Fruit fly (Drosophila melanogaster) whole organism, embryonic: ENCODE results near the gene wg.

ENCODE experiments used
- Ada2b ChIP-seq: fragments of 200-800 bp; sonication (Bioruptor generic); IDR thresholded peaks from 2 replicates; pipeline ENCODE4 v1.3.6; 2022; ENCODE audit warnings: missing biosample characterization, missing genetic modification characterization
- Adf1 ChIP-seq: fragments of 200-800 bp; sonication (Bioruptor generic); IDR thresholded peaks from 2 replicates; pipeline ENCODE4 v1.3.6; 2022; ENCODE audit warnings: missing biosample characterization, missing genetic modification characterization
- Asciz ChIP-seq: fragments of 200-800 bp; sonication (Bioruptor generic); optimal IDR thresholded peaks from 2 replicates; lab custom pipeline; 2017; ENCODE audit warnings: missing biosample characterization, mild to moderate bottlenecking, missing genetic modification characterization, missing genetic modification reagents
- CG10147 ChIP-seq: fragments of 200-800 bp; sonication (Bioruptor generic); optimal IDR thresholded peaks from 2 replicates; lab custom pipeline; 2019; ENCODE audit warnings: missing biosample characterization, mild to moderate bottlenecking, missing genetic modification characterization, moderate library complexity
- CG10462 ChIP-seq: fragments of 200-800 bp; sonication (Bioruptor generic); optimal IDR thresholded peaks from 2 replicates; lab custom pipeline; 2016; ENCODE audit warnings: missing biosample characterization, missing genetic modification characterization
- CG10979 ChIP-seq: fragments of 200-800 bp; sonication (Bioruptor generic); optimal IDR thresholded peaks from 2 replicates; lab custom pipeline; 2018; ENCODE audit warnings: missing biosample characterization, mild to moderate bottlenecking, missing genetic modification characterization, moderate library complexity
- CG11398 ChIP-seq: fragments of 200-800 bp; sonication (Bioruptor generic); optimal IDR thresholded peaks from 2 replicates; lab custom pipeline; 2016; ENCODE audit warnings: missing biosample characterization, missing genetic modification characterization
- CG12236 ChIP-seq: fragments of 200-800 bp; sonication (Bioruptor generic); optimal IDR thresholded peaks from 2 replicates; lab custom pipeline; 2016; ENCODE audit warnings: missing biosample characterization, missing genetic modification characterization
- CG14710 ChIP-seq: fragments of 200-800 bp; sonication (Bioruptor generic); optimal IDR thresholded peaks from 3 replicates; lab custom pipeline; 2019; ENCODE audit warnings: missing biosample characterization, mild to moderate bottlenecking, missing genetic modification characterization, moderate library complexity
- CG15601 ChIP-seq: fragments of 200-800 bp; sonication (Bioruptor generic); optimal IDR thresholded peaks from 3 replicates; lab custom pipeline; 2019; ENCODE audit warnings: missing biosample characterization, mild to moderate bottlenecking, missing genetic modification characterization, moderate library complexity
- CG17186 ChIP-seq: fragments of 200-800 bp; sonication (Bioruptor generic); optimal IDR thresholded peaks from 3 replicates; lab custom pipeline; 2017; ENCODE audit warnings: missing biosample characterization, missing genetic modification reagents, missing genetic modification characterization
- CG17359 ChIP-seq: fragments of 200-800 bp; sonication (Bioruptor generic); optimal IDR thresholded peaks from 3 replicates; lab custom pipeline; 2018; ENCODE audit warnings: missing biosample characterization, mild to moderate bottlenecking, missing genetic modification characterization, moderate library complexity
- CG2202 ChIP-seq: fragments of 200-800 bp; sonication (Bioruptor generic); optimal IDR thresholded peaks from 2 replicates; lab custom pipeline; 2018; ENCODE audit warnings: missing biosample characterization, mild to moderate bottlenecking, missing genetic modification characterization
- CG2712 ChIP-seq: fragments of 200-800 bp; optimal IDR thresholded peaks from 3 replicates; lab custom pipeline; 2019; ENCODE audit warnings: missing biosample characterization, mild to moderate bottlenecking, missing genetic modification characterization, moderate library complexity
- CG4282 ChIP-seq: fragments of 200-800 bp; sonication (Bioruptor generic); optimal IDR thresholded peaks from 2 replicates; lab custom pipeline; 2016; ENCODE audit warnings: missing biosample characterization, missing genetic modification characterization
- CG4424 ChIP-seq: fragments of 200-800 bp; sonication (Bioruptor generic); optimal IDR thresholded peaks from 3 replicates; lab custom pipeline; 2016; ENCODE audit warnings: missing biosample characterization, missing genetic modification characterization
- CG4707 ChIP-seq: fragments of 200-800 bp; sonication (Bioruptor generic); optimal IDR thresholded peaks from 2 replicates; lab custom pipeline; 2018; ENCODE audit warnings: missing biosample characterization, mild to moderate bottlenecking, missing genetic modification characterization, moderate library complexity
- CG5180 ChIP-seq: fragments of 200-800 bp; sonication (Bioruptor generic); optimal IDR thresholded peaks from 3 replicates; lab custom pipeline; 2017; ENCODE audit warnings: missing biosample characterization, missing genetic modification characterization, mild to moderate bottlenecking, moderate library complexity, missing genetic modification reagents
- CG8478 ChIP-seq: fragments of >200 bp; optimal IDR thresholded peaks from 2 replicates; lab custom pipeline; 2018
- CG8765 ChIP-seq: fragments of 200-800 bp; sonication (Bioruptor generic); IDR thresholded peaks from 2 replicates; pipeline ENCODE4 v1.3.6; 2022; ENCODE audit warnings: missing biosample characterization, missing genetic modification characterization
- CG9727 ChIP-seq: fragments of 200-800 bp; sonication (Bioruptor generic); optimal IDR thresholded peaks from 3 replicates; lab custom pipeline; 2017; ENCODE audit warnings: missing biosample characterization, mild to moderate bottlenecking, missing genetic modification characterization
- CHES-1-like ChIP-seq: fragments of 200-800 bp; sonication (Bioruptor generic); optimal IDR thresholded peaks from 2 replicates; lab custom pipeline; 2016; ENCODE audit warnings: missing biosample characterization, missing genetic modification characterization
- Chrac-16 ChIP-seq: fragments of 200-800 bp; sonication (Bioruptor generic); optimal IDR thresholded peaks from 3 replicates; lab custom pipeline; 2016; ENCODE audit warnings: missing biosample characterization, missing genetic modification characterization
- Dip2 ChIP-seq: fragments of 200-800 bp; sonication (Bioruptor generic); IDR thresholded peaks from 2 replicates; pipeline ENCODE4 v1.3.6; 2022; ENCODE audit warnings: missing biosample characterization, missing genetic modification characterization
- Dip3 ChIP-seq: fragments of 200-800 bp; sonication (Bioruptor generic); optimal IDR thresholded peaks from 3 replicates; lab custom pipeline; 2016; ENCODE audit warnings: missing biosample characterization, missing genetic modification characterization
- Fer1 ChIP-seq: fragments of 200-800 bp; sonication (Bioruptor generic); optimal IDR thresholded peaks from 2 replicates; lab custom pipeline; 2017; ENCODE audit warnings: missing biosample characterization, mild to moderate bottlenecking, missing genetic modification characterization
- HLH3B ChIP-seq: fragments of 200-800 bp; sonication (Bioruptor generic); IDR thresholded peaks from 2 replicates; pipeline ENCODE4 v1.3.6; 2022; ENCODE audit warnings: missing biosample characterization, missing genetic modification characterization
- HLH4C ChIP-seq: fragments of 200-800 bp; sonication (Bioruptor generic); IDR thresholded peaks from 3 replicates; pipeline ENCODE4 v1.3.6; 2022; ENCODE audit warnings: missing biosample characterization, missing genetic modification characterization; ENCODE audit not compliant: partially characterized antibody
- Max ChIP-seq: fragments of 200-800 bp; sonication (Bioruptor generic); optimal IDR thresholded peaks from 2 replicates; lab custom pipeline; 2016; ENCODE audit warnings: missing biosample characterization, mild to moderate bottlenecking, missing genetic modification characterization
- Optix ChIP-seq: fragments of 200-800 bp; sonication (Bioruptor generic); IDR thresholded peaks from 3 replicates; pipeline ENCODE4 v1.3.6; 2022; ENCODE audit warnings: missing biosample characterization, missing genetic modification characterization
- Sox102F ChIP-seq: fragments of 200-800 bp; sonication (Bioruptor generic); optimal IDR thresholded peaks from 2 replicates; lab custom pipeline; 2018; ENCODE audit warnings: missing biosample characterization, mild to moderate bottlenecking, missing genetic modification characterization, moderate library complexity
- Xrp1 ChIP-seq: fragments of 200-800 bp; sonication (Bioruptor generic); IDR thresholded peaks from 2 replicates; pipeline ENCODE4 v1.3.6; 2022; ENCODE audit warnings: missing biosample characterization, missing genetic modification characterization
- ab ChIP-seq: fragments of 200-800 bp; sonication (Bioruptor generic); optimal IDR thresholded peaks from 2 replicates; lab custom pipeline; 2016; ENCODE audit warnings: missing biosample characterization, missing genetic modification characterization
- cad ChIP-seq: fragments of >200 bp; optimal IDR thresholded peaks from 2 replicates; lab custom pipeline; 2017; ENCODE audit warnings: missing biosample characterization, missing genetic modification characterization
- cas ChIP-seq: fragments of 200-800 bp; sonication (Bioruptor generic); IDR thresholded peaks from 2 replicates; pipeline ENCODE4 v1.3.6; 2022; ENCODE audit warnings: missing biosample characterization, missing genetic modification characterization
- chif ChIP-seq, 2 experiments: fragments of 200-800 bp; sonication (Bioruptor generic); optimal IDR thresholded peaks; 3 replicates each; lab custom pipeline; 2016; ENCODE audit warnings: missing biosample characterization in 2 of 2, missing genetic modification characterization in 2 of 2
- dm ChIP-seq: fragments of 200-800 bp; sonication (Bioruptor generic); optimal IDR thresholded peaks from 3 replicates; lab custom pipeline; 2016; ENCODE audit warnings: missing biosample characterization, missing genetic modification characterization
- fd102C ChIP-seq: fragments of 200-800 bp; sonication (Bioruptor generic); optimal IDR thresholded peaks from 2 replicates; lab custom pipeline; 2018; ENCODE audit warnings: missing biosample characterization, mild to moderate bottlenecking, missing genetic modification characterization, moderate library complexity
- fd96Cb ChIP-seq: fragments of 200-800 bp; sonication (Bioruptor generic); optimal IDR thresholded peaks from 2 replicates; lab custom pipeline; 2018; ENCODE audit warnings: missing biosample characterization, mild to moderate bottlenecking, missing genetic modification characterization, moderate library complexity
- fu2 ChIP-seq: fragments of 200-800 bp; sonication (Bioruptor generic); optimal IDR thresholded peaks from 2 replicates; lab custom pipeline; 2016; ENCODE audit warnings: missing biosample characterization, missing genetic modification characterization
- kni ChIP-seq: fragments of 200-800 bp; sonication (Bioruptor generic); optimal IDR thresholded peaks from 3 replicates; lab custom pipeline; 2017; ENCODE audit warnings: mild to moderate bottlenecking, missing biosample characterization, missing genetic modification reagents, missing genetic modification characterization
- knrl ChIP-seq: fragments of 200-800 bp; sonication (Bioruptor generic); IDR thresholded peaks from 3 replicates; pipeline ENCODE4 v1.3.6; 2022; ENCODE audit warnings: missing biosample characterization, missing genetic modification characterization; ENCODE audit not compliant: partially characterized antibody
- repo ChIP-seq: fragments of 200-800 bp; sonication (Bioruptor generic); optimal IDR thresholded peaks from 2 replicates; lab custom pipeline; 2016; ENCODE audit warnings: missing biosample characterization, missing genetic modification characterization
- row ChIP-seq: fragments of 200-800 bp; sonication (Bioruptor generic); IDR thresholded peaks from 3 replicates; pipeline ENCODE4 v1.3.6; 2022; ENCODE audit warnings: missing biosample characterization, missing genetic modification characterization
- salm ChIP-seq: fragments of 200-800 bp; sonication (Bioruptor generic); optimal IDR thresholded peaks from 2 replicates; lab custom pipeline; 2018; ENCODE audit warnings: missing biosample characterization, mild to moderate bottlenecking, missing genetic modification characterization
- sim ChIP-seq: fragments of 200-800 bp; sonication (Bioruptor generic); IDR thresholded peaks from 2 replicates; pipeline ENCODE4 v1.3.6; 2022; ENCODE audit warnings: missing biosample characterization, missing genetic modification characterization
- slou ChIP-seq: fragments of 200-800 bp; sonication (Bioruptor generic); optimal IDR thresholded peaks from 3 replicates; lab custom pipeline; 2016; ENCODE audit warnings: missing biosample characterization, missing genetic modification characterization
- ssp ChIP-seq: fragments of 200-800 bp; sonication (Bioruptor generic); IDR thresholded peaks from 2 replicates; pipeline ENCODE4 v1.3.6; 2022; ENCODE audit warnings: missing biosample characterization, missing genetic modification characterization
- tll ChIP-seq, 2 experiments: fragments of 200-800 bp in 1 of 2; fragments of >200 bp in 1 of 2; sonication (Bioruptor generic) in 1 of 2; optimal IDR thresholded peaks; 2 replicates each; lab custom pipeline; 2017 to 2019; ENCODE audit warnings: missing biosample characterization in 2 of 2, missing genetic modification characterization in 2 of 2, mild to moderate bottlenecking in 1 of 2, moderate library complexity in 1 of 2
- toy ChIP-seq: fragments of 200-800 bp; sonication (Bioruptor generic); IDR thresholded peaks from 2 replicates; pipeline ENCODE4 v1.3.6; 2022; ENCODE audit warnings: missing biosample characterization, missing genetic modification characterization
- trem ChIP-seq: fragments of 200-800 bp; optimal IDR thresholded peaks from 3 replicates; lab custom pipeline; 2019; ENCODE audit warnings: missing biosample characterization, mild to moderate bottlenecking, missing genetic modification characterization, moderate library complexity

The wg gene

DNA sequence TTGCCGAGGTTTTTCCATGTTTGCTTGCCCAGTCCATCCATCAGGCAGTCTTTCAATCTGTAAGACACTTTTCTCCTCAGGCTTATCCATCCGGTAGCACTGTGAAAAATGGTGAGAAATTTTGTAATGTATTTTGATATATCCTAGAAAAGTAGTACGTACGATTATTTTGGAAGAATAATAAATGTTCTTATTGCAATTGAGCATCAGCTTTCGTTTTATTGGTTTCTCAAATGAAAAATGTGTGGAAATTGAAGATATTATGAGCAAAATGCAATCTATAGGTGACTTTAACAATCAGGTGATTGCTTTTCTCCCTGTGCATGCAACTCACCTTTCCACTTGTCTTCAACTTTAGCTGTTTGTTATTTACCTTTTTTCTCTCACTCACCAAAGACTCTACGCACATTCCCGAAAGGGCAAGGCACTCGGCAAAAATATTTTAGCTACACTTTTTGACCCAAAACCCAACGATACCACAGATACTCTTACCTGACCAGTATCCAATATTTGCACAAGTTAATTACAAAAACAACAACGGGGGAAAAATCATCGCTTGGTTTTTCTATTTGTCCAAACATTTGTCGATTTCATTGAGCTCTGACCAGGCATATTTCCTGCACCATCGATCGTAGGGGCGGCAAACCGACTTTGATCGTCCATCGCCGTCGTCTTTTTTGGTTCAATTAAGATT is 29.2 kb upstream of the wg start:
- TF ChIP-seq CG9727 (GFP tag; lab: Kevin White, UChicago) = peak; percentile 23
- no peak for TF ChIP-seq ab (GFP tag; lab: Kevin White, UChicago)
- TF ChIP-seq CG4707 (GFP tag; lab: Kevin White, UChicago) = no peak
- TF ChIP-seq CG10462 (GFP tag; lab: Kevin White, UChicago) = no peak
- no peak for TF ChIP-seq salm (tag; lab: Kevin White, UChicago)
- TF ChIP-seq sim (GFP tag; lab: Robert Waterston, UW) = no peak
- TF ChIP-seq CG17359 (tag; lab: Kevin White, UChicago) = no peak
- TF ChIP-seq Ada2b (GFP tag; lab: Robert Waterston, UW) = no peak
- TF ChIP-seq CG10147 (GFP tag; lab: Kevin White, UChicago) = no peak
- TF ChIP-seq CG2712 (tag; lab: Kevin White, UChicago) = peak; percentile 23
- peak; percentile 5 for TF ChIP-seq Chrac-16 (GFP tag; lab: Kevin White, UChicago)
- TF ChIP-seq slou (GFP tag; lab: Kevin White, UChicago) = no peak
- no peak for TF ChIP-seq Fer1 (GFP tag; lab: Kevin White, UChicago)
- no peak for TF ChIP-seq CG5180
- 0 out of 3 replicates have a peak, but pooled peaks have one; percentile 21 for TF ChIP-seq row (GFP tag; lab: Robert Waterston, UW)
- TF ChIP-seq CG15601 = peak; percentile 53
- TF ChIP-seq toy (GFP tag; lab: Robert Waterston, UW) = no peak
- TF ChIP-seq Dip3 = no peak
- no peak for TF ChIP-seq CG11398 (GFP tag; lab: Kevin White, UChicago)
- no peak for TF ChIP-seq cad (GFP tag; lab: Kevin White, UChicago)
- peak; percentile 46 for TF ChIP-seq CG10979
- peak in 1 of 2 experiments; percentile 35 for TF ChIP-seq tll (GFP tag; optimal IDR thresholded peaks at IDR 0.05; lab: Kevin White, UChicago)
- peak; percentile 37 for TF ChIP-seq CG14710 (tag; lab: Kevin White, UChicago)
- peak in 1 of 2 experiments; percentile 7 for TF ChIP-seq chif (GFP tag; optimal IDR thresholded peaks at IDR 0.05; lab: Kevin White, UChicago)
- TF ChIP-seq Max (GFP tag; lab: Kevin White, UChicago) = no peak
- TF ChIP-seq ssp (GFP tag; lab: Robert Waterston, UW) = no peak
- no peak for TF ChIP-seq Adf1
- TF ChIP-seq trem (tag; lab: Kevin White, UChicago) = peak; percentile 5
- no peak for TF ChIP-seq cas (GFP tag; lab: Robert Waterston, UW)
- peak; percentile 23; the same call in 1 of the 2 replicates for TF ChIP-seq Xrp1 (GFP tag; lab: Robert Waterston, UW)
- TF ChIP-seq CG2202 (tag; lab: Kevin White, UChicago) = no peak
- no peak for TF ChIP-seq knrl (GFP tag; lab: Robert Waterston, UW)
- TF ChIP-seq CG8478 (lab: Kevin White, UChicago) = no peak
- no peak for TF ChIP-seq HLH4C (GFP tag; lab: Robert Waterston, UW)
- TF ChIP-seq repo (GFP tag; lab: Kevin White, UChicago) = no peak
- peak; percentile 8 for TF ChIP-seq Asciz (GFP tag; lab: Kevin White, UChicago)
- no peak for TF ChIP-seq CG4282 (GFP tag; lab: Kevin White, UChicago)
- TF ChIP-seq Dip2 (GFP tag; lab: Robert Waterston, UW) = no peak
- TF ChIP-seq Sox102F (GFP tag; lab: Kevin White, UChicago) = no peak
- no peak for TF ChIP-seq dm (GFP tag; lab: Kevin White, UChicago)
- TF ChIP-seq kni = peak; percentile 28
- no peak for TF ChIP-seq CG17186
- TF ChIP-seq HLH3B = no peak
- no peak for TF ChIP-seq CHES-1-like (GFP tag; lab: Kevin White, UChicago)
- peak; percentile 32 for TF ChIP-seq fd102C
- no peak for TF ChIP-seq fu2 (GFP tag; lab: Kevin White, UChicago)
- no peak for TF ChIP-seq fd96Cb (tag; lab: Kevin White, UChicago)
- no peak for TF ChIP-seq CG12236
- TF ChIP-seq CG8765 = no peak
- no peak for TF ChIP-seq CG4424
- no peak for TF ChIP-seq Optix (GFP tag; lab: Robert Waterston, UW)
